Worm (Caenorhabditis elegans): ENCODE data around the gene tomm-70.

ce11 chrIII:8749487-8749886 is 5.1 kb downstream of the tomm-70 start, which contains the start of gene sma-2:
- TF ChIP-seq ztf-23 (GFP tag; IDR thresholded peaks at IDR 0.05) (no peak), tab-1 (GFP tag; IDR thresholded peaks at IDR 0.05) (no peak), flt-1 (GFP tag; IDR thresholded peaks at IDR 0.05) (no peak), klf-2 (GFP tag; conservative IDR thresholded peaks at IDR 0.05) (no peak), T22C8.4 (GFP tag; IDR thresholded peaks at IDR 0.05) (no peak), ref-1 (GFP tag; conservative IDR thresholded peaks at IDR 0.05) (no peak), med-1 (GFP tag; optimal IDR thresholded peaks at IDR 0.05; ENCODE audit: insufficient read depth) (no peak), cog-1 (tag; optimal IDR thresholded peaks at IDR 0.05) (no peak), ztf-29 (GFP tag; IDR thresholded peaks at IDR 0.05) (no peak)

Data from whole organism, midembryonic.